Worm (Caenorhabditis elegans): ENCODE data around the gene ttr-5.

ce11 chrIII:9309840-9310239, 20.3 kb upstream of the ttr-5 start:
- TF ChIP-seq him-1 (tag; optimal IDR thresholded peaks at IDR 0.05) = no peak
- no peak for TF ChIP-seq dao-5 (tag; optimal IDR thresholded peaks at IDR 0.05)

Measured in whole organism, L4/young adult.